Worm (Caenorhabditis elegans) whole organism, L3 larva: ENCODE results near the gene cutl-26.

Experiments
- R02D3.7 ChIP-seq: fragments of 150-350 bp; optimal IDR thresholded peaks from 2 replicates; lab custom pipeline; 2014; ENCODE audit warnings: missing biosample characterization, missing genetic modification characterization
- fkh-10 ChIP-seq: sonication (generic microtip); optimal IDR thresholded peaks from 2 replicates; lab custom pipeline; 2017; ENCODE audit warnings: missing biosample characterization, missing genetic modification reagents, missing genetic modification characterization

DNA sequence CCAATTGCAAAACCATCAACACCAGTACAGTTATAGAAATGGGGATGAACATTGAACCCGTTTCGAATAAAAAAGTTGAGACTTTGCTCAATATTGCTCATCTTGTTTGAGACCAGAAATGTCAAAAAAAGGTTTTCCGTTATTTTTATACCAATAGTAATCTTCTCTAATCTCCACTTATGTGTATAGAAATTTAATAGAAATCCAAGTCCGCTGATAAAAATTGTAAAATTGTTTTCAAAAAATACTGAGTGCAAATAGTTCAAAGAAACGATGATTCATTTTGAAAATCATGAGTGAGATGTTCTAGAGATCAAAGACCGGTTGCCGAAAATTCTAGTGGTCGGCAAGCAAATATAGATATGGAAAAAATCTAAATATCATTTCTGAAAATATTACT is 11.8 kb upstream of the cutl-26 start, which contains the start of gene Y55F3C.10:
- TF ChIP-seq fkh-10 (GFP tag; lab: Kevin White, UChicago), result no peak
- no peak for TF ChIP-seq R02D3.7 (tag; lab: Kevin White, UChicago)
